Fruit fly (Drosophila melanogaster) whole organism, embryonic: ENCODE measurements around the gene CG34450.

Source experiments
- ATbp ChIP-seq: fragments of 200-800 bp; sonication (Bioruptor generic); optimal IDR thresholded peaks from 2 replicates; lab custom pipeline; 2017; ENCODE audit warnings: missing biosample characterization, mild to moderate bottlenecking, missing genetic modification characterization, missing genetic modification reagents
- Antp ChIP-seq: fragments of 200-800 bp; sonication (Bioruptor generic); optimal IDR thresholded peaks from 3 replicates; lab custom pipeline; 2016; ENCODE audit warnings: missing biosample characterization, missing genetic modification characterization
- Atf6 ChIP-seq: fragments of 200-800 bp; sonication (Bioruptor generic); IDR thresholded peaks from 2 replicates; pipeline ENCODE4 v1.3.6; 2022; ENCODE audit warnings: missing biosample characterization, missing genetic modification characterization
- C15 ChIP-seq: fragments of 200-800 bp; sonication (Bioruptor generic); IDR thresholded peaks from 3 replicates; pipeline ENCODE4 v1.3.6; 2022; ENCODE audit warnings: missing biosample characterization, missing genetic modification characterization
- CG10959 ChIP-seq: fragments of 200-800 bp; sonication (Bioruptor generic); IDR thresholded peaks from 2 replicates; pipeline ENCODE4 v1.3.6; 2022; ENCODE audit warnings: missing biosample characterization, missing genetic modification characterization
- CG11398 ChIP-seq: fragments of 200-800 bp; sonication (Bioruptor generic); optimal IDR thresholded peaks from 2 replicates; lab custom pipeline; 2016; ENCODE audit warnings: missing biosample characterization, missing genetic modification characterization
- CG11723 ChIP-seq: fragments of 200-800 bp; sonication (Bioruptor generic); optimal IDR thresholded peaks from 2 replicates; lab custom pipeline; 2017; ENCODE audit warnings: missing biosample characterization, mild to moderate bottlenecking, missing genetic modification characterization
- CG13296 ChIP-seq: fragments of 200-800 bp; sonication (Bioruptor generic); optimal IDR thresholded peaks from 3 replicates; lab custom pipeline; 2018; ENCODE audit warnings: missing biosample characterization, mild to moderate bottlenecking, missing genetic modification characterization
- CG14050 ChIP-seq: fragments of 200-800 bp; sonication (Bioruptor generic); IDR thresholded peaks from 3 replicates; pipeline ENCODE4 v1.3.6; 2022; ENCODE audit warnings: missing biosample characterization, missing genetic modification characterization
- CG2875 ChIP-seq: fragments of 200-800 bp; sonication (Bioruptor generic); optimal IDR thresholded peaks from 2 replicates; lab custom pipeline; 2017; ENCODE audit warnings: missing biosample characterization, mild to moderate bottlenecking, missing genetic modification characterization, missing genetic modification reagents
- CG31365 ChIP-seq: fragments of 200-800 bp; sonication (Bioruptor generic); optimal IDR thresholded peaks from 2 replicates; lab custom pipeline; 2018; ENCODE audit warnings: missing biosample characterization, mild to moderate bottlenecking, missing genetic modification characterization
- CG3281 ChIP-seq: fragments of 200-800 bp; sonication (Bioruptor generic); optimal IDR thresholded peaks from 3 replicates; lab custom pipeline; 2017; ENCODE audit warnings: missing biosample characterization, mild to moderate bottlenecking, missing genetic modification characterization
- CG3407 ChIP-seq: fragments of 200-800 bp; sonication (Bioruptor generic); optimal IDR thresholded peaks from 2 replicates; lab custom pipeline; 2018; ENCODE audit warnings: missing biosample characterization, mild to moderate bottlenecking, missing genetic modification characterization
- CG4707 ChIP-seq: fragments of 200-800 bp; sonication (Bioruptor generic); optimal IDR thresholded peaks from 2 replicates; lab custom pipeline; 2018; ENCODE audit warnings: missing biosample characterization, mild to moderate bottlenecking, missing genetic modification characterization, moderate library complexity
- CG4820 ChIP-seq: fragments of 200-800 bp; sonication (Bioruptor generic); optimal IDR thresholded peaks from 3 replicates; lab custom pipeline; 2016; ENCODE audit warnings: missing biosample characterization, missing genetic modification characterization
- CG5245 ChIP-seq: fragments of 200-800 bp; sonication (Bioruptor generic); optimal IDR thresholded peaks from 3 replicates; lab custom pipeline; 2016; ENCODE audit warnings: missing biosample characterization, missing genetic modification characterization
- CG7556 ChIP-seq: fragments of 200-800 bp; sonication (Bioruptor generic); optimal IDR thresholded peaks from 2 replicates; lab custom pipeline; 2017; ENCODE audit warnings: missing biosample characterization, mild to moderate bottlenecking, missing genetic modification characterization
- CG7745 ChIP-seq: fragments of 200-800 bp; sonication (Bioruptor generic); optimal IDR thresholded peaks from 2 replicates; lab custom pipeline; 2018; ENCODE audit warnings: missing biosample characterization, mild to moderate bottlenecking, missing genetic modification characterization, moderate library complexity
- CG7786 ChIP-seq: fragments of 200-800 bp; sonication (Bioruptor generic); optimal IDR thresholded peaks from 2 replicates; lab custom pipeline; 2016; ENCODE audit warnings: missing biosample characterization, missing genetic modification characterization
- CG8359 ChIP-seq: fragments of 200-800 bp; sonication (Bioruptor generic); optimal IDR thresholded peaks from 2 replicates; lab custom pipeline; 2017; ENCODE audit warnings: missing biosample characterization, mild to moderate bottlenecking, missing genetic modification characterization, borderline replicate concordance
- CG9797 ChIP-seq: fragments of 200-800 bp; sonication (Bioruptor generic); optimal IDR thresholded peaks from 3 replicates; lab custom pipeline; 2018; ENCODE audit warnings: missing biosample characterization, mild to moderate bottlenecking, missing genetic modification characterization
- CoRest ChIP-seq: fragments of 200-800 bp; sonication (Bioruptor generic); optimal IDR thresholded peaks from 3 replicates; lab custom pipeline; 2018; ENCODE audit warnings: missing biosample characterization, mild to moderate bottlenecking, missing genetic modification characterization, moderate library complexity
- D19B ChIP-seq: fragments of 200-800 bp; sonication (Bioruptor generic); optimal IDR thresholded peaks from 2 replicates; lab custom pipeline; 2017; ENCODE audit warnings: missing biosample characterization, mild to moderate bottlenecking, missing genetic modification characterization
- Drgx ChIP-seq: fragments of 200-800 bp; sonication (Bioruptor generic); IDR thresholded peaks from 2 replicates; pipeline ENCODE4 v1.3.6; 2022; ENCODE audit warnings: missing biosample characterization, missing genetic modification characterization
- Fer2 ChIP-seq: fragments of 200-800 bp; sonication (Bioruptor generic); optimal IDR thresholded peaks from 2 replicates; lab custom pipeline; 2018; ENCODE audit warnings: missing biosample characterization, mild to moderate bottlenecking, missing genetic modification characterization, moderate library complexity
- GATAe ChIP-seq: fragments of 200-800 bp; sonication (Bioruptor generic); conservative IDR thresholded peaks from 2 replicates; pipeline ENCODE4 v1.3.6; 2022; ENCODE audit warnings: missing biosample characterization, missing genetic modification characterization
- Gug ChIP-seq: fragments of 200-800 bp; sonication (Bioruptor generic); IDR thresholded peaks from 4 replicates; pipeline ENCODE4 v1.3.6; 2022; ENCODE audit warnings: missing biosample characterization, missing genetic modification characterization
- NfI ChIP-seq: fragments of 200-800 bp; sonication (Bioruptor generic); optimal IDR thresholded peaks from 3 replicates; lab custom pipeline; 2018; ENCODE audit warnings: missing biosample characterization, mild to moderate bottlenecking, missing genetic modification characterization, moderate library complexity
- Rfx ChIP-seq: fragments of 200-800 bp; sonication (Bioruptor generic); IDR thresholded peaks from 2 replicates; pipeline ENCODE4 v1.3.6; 2022; ENCODE audit warnings: missing biosample characterization, missing genetic modification characterization
- Xrp1 ChIP-seq: fragments of 200-800 bp; sonication (Bioruptor generic); IDR thresholded peaks from 2 replicates; pipeline ENCODE4 v1.3.6; 2022; ENCODE audit warnings: missing biosample characterization, missing genetic modification characterization
- al ChIP-seq: fragments of 200-800 bp; sonication (Bioruptor generic); IDR thresholded peaks from 2 replicates; pipeline ENCODE4 v1.3.6; 2022; ENCODE audit warnings: missing biosample characterization, missing genetic modification characterization
- ash1 ChIP-seq: fragments of 200-800 bp; sonication (Bioruptor generic); optimal IDR thresholded peaks from 2 replicates; lab custom pipeline; 2018; ENCODE audit warnings: missing biosample characterization, mild to moderate bottlenecking, missing genetic modification characterization
- az2 ChIP-seq: fragments of 200-800 bp; sonication (Bioruptor generic); optimal IDR thresholded peaks from 3 replicates; lab custom pipeline; 2016; ENCODE audit warnings: missing biosample characterization, missing genetic modification characterization
- btn ChIP-seq: fragments of 200-800 bp; sonication (Bioruptor generic); optimal IDR thresholded peaks from 2 replicates; lab custom pipeline; 2016; ENCODE audit warnings: missing biosample characterization, missing genetic modification characterization
- chm ChIP-seq: fragments of 200-800 bp; sonication (Bioruptor generic); IDR thresholded peaks from 2 replicates; pipeline ENCODE4 v1.3.6; 2022; ENCODE audit warnings: missing biosample characterization, missing genetic modification characterization
- chn ChIP-seq: fragments of 200-800 bp; sonication (Bioruptor generic); optimal IDR thresholded peaks from 2 replicates; lab custom pipeline; 2016; ENCODE audit warnings: missing biosample characterization, missing genetic modification characterization
- croc ChIP-seq: fragments of 200-800 bp; sonication (Bioruptor generic); conservative IDR thresholded peaks from 3 replicates; pipeline ENCODE4 v1.3.6; 2022; ENCODE audit warnings: missing biosample characterization, missing genetic modification characterization
- dan ChIP-seq: fragments of 200-800 bp; sonication (Bioruptor generic); IDR thresholded peaks from 2 replicates; pipeline ENCODE4 v1.3.6; 2022; ENCODE audit warnings: missing biosample characterization, missing genetic modification characterization
- dm ChIP-seq: fragments of 200-800 bp; sonication (Bioruptor generic); optimal IDR thresholded peaks from 3 replicates; lab custom pipeline; 2016; ENCODE audit warnings: missing biosample characterization, missing genetic modification characterization
- grn ChIP-seq: fragments of 200-800 bp; sonication (Bioruptor generic); optimal IDR thresholded peaks from 3 replicates; lab custom pipeline; 2017; ENCODE audit warnings: missing biosample characterization, missing genetic modification characterization
- mld ChIP-seq: fragments of 200-800 bp; sonication (Bioruptor generic); IDR thresholded peaks from 3 replicates; pipeline ENCODE4 v1.3.6; 2022; ENCODE audit warnings: missing biosample characterization, missing genetic modification characterization; ENCODE audit not compliant: partially characterized antibody
- pb ChIP-seq: fragments of 200-800 bp; sonication (Bioruptor generic); optimal IDR thresholded peaks from 3 replicates; lab custom pipeline; 2016; ENCODE audit warnings: missing biosample characterization, missing genetic modification characterization
- pum ChIP-seq: fragments of 200-800 bp; sonication (Bioruptor generic); optimal IDR thresholded peaks from 2 replicates; lab custom pipeline; 2016; ENCODE audit warnings: missing biosample characterization, missing genetic modification characterization
- rib ChIP-seq: fragments of 200-800 bp; sonication (Bioruptor generic); IDR thresholded peaks from 2 replicates; pipeline ENCODE4 v1.3.6; 2022; ENCODE audit warnings: missing biosample characterization, missing genetic modification characterization
- seq ChIP-seq: fragments of 200-800 bp; sonication (Bioruptor generic); IDR thresholded peaks from 2 replicates; pipeline ENCODE4 v1.3.6; 2022; ENCODE audit warnings: missing biosample characterization, missing genetic modification characterization
- sim ChIP-seq: fragments of 200-800 bp; sonication (Bioruptor generic); IDR thresholded peaks from 2 replicates; pipeline ENCODE4 v1.3.6; 2022; ENCODE audit warnings: missing biosample characterization, missing genetic modification characterization
- slbo ChIP-seq: fragments of 200-800 bp; sonication (Bioruptor generic); IDR thresholded peaks from 2 replicates; pipeline ENCODE4 v1.3.6; 2022; ENCODE audit warnings: missing biosample characterization, missing genetic modification characterization
- tio ChIP-seq: fragments of 200-800 bp; sonication (Bioruptor generic); optimal IDR thresholded peaks from 2 replicates; lab custom pipeline; 2017; ENCODE audit warnings: missing biosample characterization, missing genetic modification characterization, inconsistent platforms
- ttk ChIP-seq: fragments of 200-800 bp; sonication (Bioruptor generic); IDR thresholded peaks from 2 replicates; pipeline ENCODE4 v2.1.2; 2022; ENCODE audit warnings: missing biosample characterization, missing genetic modification characterization
- tx ChIP-seq: fragments of 200-800 bp; sonication (Bioruptor generic); optimal IDR thresholded peaks from 2 replicates; lab custom pipeline; 2016; ENCODE audit warnings: missing biosample characterization, missing genetic modification characterization
- wdn ChIP-seq: fragments of 200-800 bp; sonication (Bioruptor generic); IDR thresholded peaks from 2 replicates; pipeline ENCODE4 v1.3.6; 2022; ENCODE audit warnings: missing biosample characterization, missing genetic modification characterization

The CG34450 gene

DNA sequence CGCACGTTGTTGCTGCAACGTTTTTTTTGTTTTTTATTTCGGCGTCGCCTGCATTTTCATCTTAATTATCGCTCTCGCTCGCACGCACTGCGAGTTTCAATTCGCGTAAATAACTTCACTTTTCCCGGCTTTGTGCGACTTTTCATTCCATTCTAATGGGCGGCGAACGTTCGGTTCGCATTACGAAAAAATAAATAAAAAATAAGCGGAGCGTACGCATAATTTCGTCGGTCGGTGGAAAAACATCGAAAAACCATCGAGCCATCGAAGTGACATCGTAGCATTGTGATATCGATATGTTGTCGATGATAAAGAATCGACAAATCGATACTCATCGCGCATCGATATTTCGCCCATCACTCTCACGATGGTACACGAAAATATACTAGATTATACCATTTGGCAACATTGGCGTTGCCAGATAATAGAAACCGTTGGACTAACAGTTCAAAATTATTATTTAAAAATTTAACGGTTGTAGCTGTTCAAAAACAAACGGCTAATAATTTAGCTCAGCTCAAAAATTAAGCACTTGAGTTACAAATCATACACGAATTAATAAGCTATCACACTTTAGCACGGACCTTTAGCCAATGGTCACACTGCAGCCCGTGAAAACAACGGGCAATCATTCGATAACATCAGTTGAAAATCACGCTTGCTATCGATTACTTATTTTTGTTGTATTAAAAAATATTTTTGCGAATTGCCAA lies 25.9 kb upstream of the CG34450 start, which contains the start of the genes Zdhhc8 and BCL7-like (continued):
- TF ChIP-seq pb (no peak), C15 (no peak), ttk (GFP tag; lab: Robert Waterston, UW) (no peak), Fer2 (no peak), GATAe (no peak), CG9797 (peak; percentile 92), tx (GFP tag; lab: Kevin White, UChicago) (peak; percentile 49), CG4707 (GFP tag; lab: Kevin White, UChicago) (no peak), D19B (GFP tag; lab: Kevin White, UChicago) (no peak), chn (GFP tag; lab: Kevin White, UChicago) (peak; percentile 46), CG3407 (GFP tag; lab: Kevin White, UChicago) (no peak), btn (GFP tag; lab: Kevin White, UChicago) (no peak), croc (GFP tag; lab: Robert Waterston, UW) (no peak; the same call in 2 of the 3 replicates), ash1 (GFP tag; lab: Kevin White, UChicago) (no peak), CoRest (peak; percentile 63), Drgx (no peak), CG11398 (GFP tag; lab: Kevin White, UChicago) (no peak), pum (GFP tag; lab: Kevin White, UChicago) (peak; percentile 45), tio (GFP tag; lab: Kevin White, UChicago) (no peak), CG5245 (GFP tag; lab: Kevin White, UChicago) (no peak), Xrp1 (GFP tag; lab: Robert Waterston, UW) (peak; percentile 42), CG13296 (GFP tag; lab: Kevin White, UChicago) (no peak), CG11723 (GFP tag; lab: Kevin White, UChicago) (no peak), CG7556 (no peak), chm (no peak), CG7745 (tag; lab: Kevin White, UChicago) (no peak), CG8359 (GFP tag; lab: Kevin White, UChicago) (no peak), al (0 out of 2 replicates have a peak, but pooled peaks have one; percentile 40), CG4820 (GFP tag; lab: Kevin White, UChicago) (peak; percentile 29), NfI (GFP tag; lab: Kevin White, UChicago) (no peak), ATbp (GFP tag; lab: Kevin White, UChicago) (no peak), sim (GFP tag; lab: Robert Waterston, UW) (no peak), CG2875 (GFP tag; lab: Kevin White, UChicago) (no peak), rib (no peak), wdn (GFP tag; lab: Robert Waterston, UW) (no peak), CG3281 (GFP tag; lab: Kevin White, UChicago) (no peak), az2 (GFP tag; lab: Kevin White, UChicago) (peak; percentile 44), Antp (no peak), seq (GFP tag; lab: Robert Waterston, UW) (no peak), mld (GFP tag; lab: Robert Waterston, UW) (peak; percentile 97), grn (no peak), dan (GFP tag; lab: Robert Waterston, UW) (no peak), Atf6 (GFP tag; lab: Robert Waterston, UW) (no peak), Gug (GFP tag; lab: Robert Waterston, UW) (no peak; the same call in 3 of the 4 replicates), CG14050 (GFP tag; lab: Robert Waterston, UW) (no peak), slbo (peak; percentile 64), CG10959 (GFP tag; lab: Robert Waterston, UW) (no peak), CG7786 (GFP tag; lab: Kevin White, UChicago) (peak; percentile 17), dm (GFP tag; lab: Kevin White, UChicago) (peak; percentile 22), CG31365 (tag; lab: Kevin White, UChicago) (no peak), Rfx (peak; percentile 48)
